Worm (Caenorhabditis elegans): ENCODE data around the gene srt-55.

DNA sequence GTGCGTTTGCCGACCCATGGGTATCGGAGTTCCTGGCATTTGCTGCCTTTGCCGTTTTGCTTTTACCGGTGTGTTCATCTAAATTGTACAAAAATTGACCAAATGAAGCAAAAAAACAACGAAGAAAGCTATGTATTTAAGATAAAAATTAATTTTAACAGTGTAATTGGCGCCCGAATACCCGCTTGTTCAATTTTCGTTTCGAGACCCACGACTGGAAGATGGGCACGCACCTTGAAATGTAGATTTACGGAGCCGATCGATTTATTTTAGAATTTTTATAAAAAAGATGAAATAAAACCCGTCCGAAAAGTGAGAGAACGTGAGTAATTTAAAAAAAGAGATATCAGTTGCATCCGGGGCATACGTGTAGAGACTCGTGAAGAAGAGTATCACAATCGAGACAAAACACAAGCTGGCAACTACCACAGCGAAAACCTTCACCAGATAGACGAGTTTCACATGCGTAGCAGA lies 17.7 kb downstream of the srt-55 start, which contains the start of gene hal-2:
- TF ChIP-seq unc-62 (GFP tag; optimal IDR thresholded peaks at IDR 0.05) (no peak), flh-1 (GFP tag; optimal IDR thresholded peaks at IDR 0.05) (no peak), elt-3 (tag; optimal IDR thresholded peaks at IDR 0.05) (no peak), lin-13 (tag; optimal IDR thresholded peaks at IDR 0.05) (no peak), nhr-237 (tag; optimal IDR thresholded peaks at IDR 0.05) (no peak)
